Fruit fly (Drosophila melanogaster): ENCODE results near the gene Apc.

The Apc gene

DNA sequence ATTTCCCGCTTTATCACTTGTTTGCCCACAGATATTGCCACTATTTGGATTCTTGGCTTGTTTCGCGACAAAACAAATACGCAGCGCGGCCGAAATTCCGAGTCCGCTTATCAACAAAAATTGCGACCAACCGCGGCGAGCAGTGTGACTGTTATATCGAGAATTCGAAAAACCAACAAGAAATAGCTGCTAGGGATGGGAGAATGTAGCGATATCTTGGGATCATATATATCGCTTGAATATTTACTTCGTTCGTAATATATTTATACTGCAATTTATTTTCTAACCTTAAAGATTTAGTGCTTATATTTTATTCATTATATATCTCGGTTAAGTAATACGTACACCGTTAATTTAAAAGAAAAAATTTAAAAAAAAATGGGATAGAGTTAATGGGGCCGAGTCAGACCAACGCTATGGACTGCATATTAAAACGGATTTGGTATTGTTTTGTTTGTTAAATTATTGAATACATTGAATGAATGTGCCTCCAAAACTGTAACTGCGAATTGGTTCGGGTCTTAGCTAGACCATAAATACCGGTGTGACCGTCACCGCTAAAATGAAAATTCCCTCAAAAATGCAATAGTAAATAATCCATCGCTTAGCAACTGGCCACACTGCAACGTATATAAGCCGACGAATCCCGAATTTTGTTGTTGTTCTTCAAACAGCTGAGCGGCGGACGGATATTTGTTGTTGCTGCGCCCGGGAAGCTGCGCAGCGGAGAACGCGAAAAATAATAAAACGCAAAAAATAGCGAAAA is at the start of gene Apc, which contains the start of gene spg (continued):
- TF ChIP-seq Rfx (GFP tag; IDR thresholded peaks at IDR 0.05): peak; percentile 46
- peak; percentile 53 for TF ChIP-seq CG13624 (GFP tag; optimal IDR thresholded peaks at IDR 0.05)
- TF ChIP-seq fd64A (GFP tag; optimal IDR thresholded peaks at IDR 0.05): no peak
- no peak for TF ChIP-seq CG32772 (GFP tag; IDR thresholded peaks at IDR 0.05)
- TF ChIP-seq CG4404 (GFP tag; IDR thresholded peaks at IDR 0.05): no peak
- TF ChIP-seq Ptx1 (GFP tag; IDR thresholded peaks at IDR 0.05): no peak; the same call in 1 of the 2 replicates
- no peak for TF ChIP-seq psq (GFP tag; optimal IDR thresholded peaks at IDR 0.05)
- TF ChIP-seq caup (GFP tag; optimal IDR thresholded peaks at IDR 0.05; ENCODE audit: severe bottlenecking): peak; percentile 59
- TF ChIP-seq Side (GFP tag; optimal IDR thresholded peaks at IDR 0.05): peak; percentile 37
- peak; percentile 29 for TF ChIP-seq az2 (GFP tag; optimal IDR thresholded peaks at IDR 0.05)
- TF ChIP-seq CG18764 (GFP tag; optimal IDR thresholded peaks at IDR 0.05): no peak
- 0 out of 3 replicates have a peak, but pooled peaks have one; percentile 35 for TF ChIP-seq gce (GFP tag; IDR thresholded peaks at IDR 0.05)
- peak; percentile 8 for TF ChIP-seq CG15011 (GFP tag; optimal IDR thresholded peaks at IDR 0.05)
- TF ChIP-seq stc (GFP tag; IDR thresholded peaks at IDR 0.05): peak; percentile 55; the same call in 1 of the 2 replicates
- no peak for TF ChIP-seq croc (GFP tag; conservative IDR thresholded peaks at IDR 0.05)
- peak; percentile 12 for TF ChIP-seq CG4424 (GFP tag; optimal IDR thresholded peaks at IDR 0.05)
- TF ChIP-seq Sry-β (GFP tag; optimal IDR thresholded peaks at IDR 0.05): no peak
- peak; percentile 16 for TF ChIP-seq B-H2 (GFP tag; optimal IDR thresholded peaks at IDR 0.05)
- TF ChIP-seq CG43689 (GFP tag; IDR thresholded peaks at IDR 0.05): no peak
- TF ChIP-seq phol (tag; optimal IDR thresholded peaks at IDR 0.05): peak; percentile 59
- TF ChIP-seq Atf6 (GFP tag; IDR thresholded peaks at IDR 0.05): peak; percentile 48; the same call in 1 of the 2 replicates
- peak; percentile 71 for TF ChIP-seq CG3847 (GFP tag; IDR thresholded peaks at IDR 0.05)
- TF ChIP-seq emc (GFP tag; optimal IDR thresholded peaks at IDR 0.05): no peak
- no peak for TF ChIP-seq danr (GFP tag; IDR thresholded peaks at IDR 0.05)
- TF ChIP-seq bsh (GFP tag; optimal IDR thresholded peaks at IDR 0.05): peak; percentile 18 to 62
- 0 out of 2 replicates have a peak, but pooled peaks have one; percentile 16 for TF ChIP-seq CG6272 (GFP tag; IDR thresholded peaks at IDR 0.05)
- TF ChIP-seq usp (GFP tag; optimal IDR thresholded peaks at IDR 0.05): no peak
- peak; percentile 67 for TF ChIP-seq MESR4 (GFP tag; optimal IDR thresholded peaks at IDR 0.05)
- peak; percentile 80 for TF ChIP-seq knrl (GFP tag; IDR thresholded peaks at IDR 0.05; ENCODE audit: partially characterized antibody)
- TF ChIP-seq Dbx (GFP tag; IDR thresholded peaks at IDR 0.05): peak; percentile 53; the same call in 2 of the 3 replicates
- TF ChIP-seq tll (GFP tag; optimal IDR thresholded peaks at IDR 0.05): no peak
- peak; percentile 57 for TF ChIP-seq CG3407 (GFP tag; optimal IDR thresholded peaks at IDR 0.05)
- TF ChIP-seq CG10543 (GFP tag; optimal IDR thresholded peaks at IDR 0.05): peak; percentile 71
- TF ChIP-seq tap (tag; optimal IDR thresholded peaks at IDR 0.05): no peak
- TF ChIP-seq Hr51 (GFP tag; optimal IDR thresholded peaks at IDR 0.05): peak; percentile 10 to 37
- no peak for TF ChIP-seq chn (GFP tag; optimal IDR thresholded peaks at IDR 0.05)
- TF ChIP-seq PHDP (tag; optimal IDR thresholded peaks at IDR 0.05): peak; percentile 53
- TF ChIP-seq CG10267 (tag; optimal IDR thresholded peaks at IDR 0.05): peak; percentile 61
- peak; percentile 29 for TF ChIP-seq fd102C (GFP tag; optimal IDR thresholded peaks at IDR 0.05)
- TF ChIP-seq tup (GFP tag; optimal IDR thresholded peaks at IDR 0.05): no peak
- no peak for TF ChIP-seq Dip3 (GFP tag; optimal IDR thresholded peaks at IDR 0.05)
- peak; percentile 23 for TF ChIP-seq CG17385 (GFP tag; optimal IDR thresholded peaks at IDR 0.05)
- peak; percentile 63 for TF ChIP-seq CG12219 (GFP tag; optimal IDR thresholded peaks at IDR 0.05)
- peak; percentile 22 for TF ChIP-seq en (GFP tag; optimal IDR thresholded peaks at IDR 0.05)
- no peak for TF ChIP-seq CG13123 (GFP tag; optimal IDR thresholded peaks at IDR 0.05)
- TF ChIP-seq NFAT (GFP tag; IDR thresholded peaks at IDR 0.05): no peak
- TF ChIP-seq hth (optimal IDR thresholded peaks at IDR 0.05): no peak
- peak; percentile 25 for TF ChIP-seq D19A (tag; optimal IDR thresholded peaks at IDR 0.05)
